Fruit fly (Drosophila melanogaster): ENCODE measurements around the gene CG1024.

CG1024 gene

dm6 chr3R:6414439-6415344 is 34.6 kb upstream of the CG1024 start:
- TF ChIP-seq Clk (GFP tag; optimal IDR thresholded peaks at IDR 0.05) (no peak), tj (GFP tag; optimal IDR thresholded peaks at IDR 0.05) (peak; percentile 18), kay (GFP tag; ENCODE audit: borderline replicate concordance) (peak; percentile 54)

dm6 chr3R:6413771-6414438 is 33.8 kb upstream of the CG1024 start:
- no peak for TF ChIP-seq CG7045 (GFP tag; optimal IDR thresholded peaks at IDR 0.05)

dm6 chr3R:6411454-6412204 is 31.5 kb upstream of the CG1024 start:
- TF ChIP-seq Clk (GFP tag; optimal IDR thresholded peaks at IDR 0.05) = no peak
- no peak for TF ChIP-seq Crg-1 (GFP tag; optimal IDR thresholded peaks at IDR 0.05)
- peak; percentile 54 for TF ChIP-seq tj (GFP tag; optimal IDR thresholded peaks at IDR 0.05)
- TF ChIP-seq pad (GFP tag; optimal IDR thresholded peaks at IDR 0.05) = no peak
- TF ChIP-seq CG12768 (GFP tag; optimal IDR thresholded peaks at IDR 0.05) = no peak
- no peak for TF ChIP-seq cnc (optimal IDR thresholded peaks at IDR 0.05)
- TF ChIP-seq toe (GFP tag; optimal IDR thresholded peaks at IDR 0.05) = no peak
- no peak for TF ChIP-seq bab1 (GFP tag; optimal IDR thresholded peaks at IDR 0.05)
- no peak for TF ChIP-seq CG11617 (GFP tag; optimal IDR thresholded peaks at IDR 0.05)

dm6 chr3R:6410412-6411225 is 30.5 kb upstream of the CG1024 start:
- TF ChIP-seq CG14711 (tag; optimal IDR thresholded peaks at IDR 0.05) = peak; percentile 2
- TF ChIP-seq bab1 (GFP tag; optimal IDR thresholded peaks at IDR 0.05) = peak; percentile 8
- TF ChIP-seq CG1620 (GFP tag; optimal IDR thresholded peaks at IDR 0.05) = no peak
- no peak for TF ChIP-seq kay (GFP tag; ENCODE audit: borderline replicate concordance)
- no peak for TF ChIP-seq Crg-1 (GFP tag; optimal IDR thresholded peaks at IDR 0.05)
- TF ChIP-seq CG7045 (GFP tag; optimal IDR thresholded peaks at IDR 0.05) = peak; percentile 4
- TF ChIP-seq pad (GFP tag; optimal IDR thresholded peaks at IDR 0.05) = peak; percentile 12
- TF ChIP-seq Clk (GFP tag; optimal IDR thresholded peaks at IDR 0.05) = no peak
- peak; percentile 25 for TF ChIP-seq CG12768 (GFP tag; optimal IDR thresholded peaks at IDR 0.05)
- peak; percentile 41 for TF ChIP-seq CG11617 (GFP tag; optimal IDR thresholded peaks at IDR 0.05)
- peak; percentile 74 for TF ChIP-seq tj (GFP tag; optimal IDR thresholded peaks at IDR 0.05)
- no peak for TF ChIP-seq Mnt (GFP tag; optimal IDR thresholded peaks at IDR 0.05)
- no peak for TF ChIP-seq cic (GFP tag; optimal IDR thresholded peaks at IDR 0.05)
- peak; percentile 14 for TF ChIP-seq Hr96 (GFP tag; optimal IDR thresholded peaks at IDR 0.05)
- TF ChIP-seq CG33017 (tag; optimal IDR thresholded peaks at IDR 0.05) = peak; percentile 8
- TF ChIP-seq ovo (GFP tag; optimal IDR thresholded peaks at IDR 0.05) = no peak
- no peak for TF ChIP-seq toe (GFP tag; optimal IDR thresholded peaks at IDR 0.05)
- TF ChIP-seq CG5204 (GFP tag; optimal IDR thresholded peaks at IDR 0.05) = no peak
- TF ChIP-seq CG7101 (tag; optimal IDR thresholded peaks at IDR 0.05) = peak; percentile 19
- no peak for TF ChIP-seq cnc (optimal IDR thresholded peaks at IDR 0.05)

dm6 chr3R:6409153-6409571 is 29.0 kb upstream of the CG1024 start:
- TF ChIP-seq toe (GFP tag; optimal IDR thresholded peaks at IDR 0.05) (no peak), CG12768 (GFP tag; optimal IDR thresholded peaks at IDR 0.05) (peak; percentile 37), Clk (GFP tag; optimal IDR thresholded peaks at IDR 0.05) (no peak), pad (GFP tag; optimal IDR thresholded peaks at IDR 0.05) (peak; percentile 6), tj (GFP tag; optimal IDR thresholded peaks at IDR 0.05) (no peak), kay (GFP tag; ENCODE audit: borderline replicate concordance) (peak; percentile 95), CG14711 (tag; optimal IDR thresholded peaks at IDR 0.05) (no peak), CG5204 (GFP tag; optimal IDR thresholded peaks at IDR 0.05) (no peak), ovo (GFP tag; optimal IDR thresholded peaks at IDR 0.05) (peak; percentile 43), CG11617 (GFP tag; optimal IDR thresholded peaks at IDR 0.05) (no peak), Hr96 (GFP tag; optimal IDR thresholded peaks at IDR 0.05) (no peak), bab1 (GFP tag; optimal IDR thresholded peaks at IDR 0.05) (no peak), CG7101 (tag; optimal IDR thresholded peaks at IDR 0.05) (no peak), CG1620 (GFP tag; optimal IDR thresholded peaks at IDR 0.05) (no peak), Mnt (GFP tag; optimal IDR thresholded peaks at IDR 0.05) (peak; percentile 43), Crg-1 (GFP tag; optimal IDR thresholded peaks at IDR 0.05) (no peak), cic (GFP tag; optimal IDR thresholded peaks at IDR 0.05) (peak; percentile 67), CG33017 (tag; optimal IDR thresholded peaks at IDR 0.05) (no peak), cnc (optimal IDR thresholded peaks at IDR 0.05) (no peak), CG7045 (GFP tag; optimal IDR thresholded peaks at IDR 0.05) (no peak)

All from whole organism, adult.